Worm (Caenorhabditis elegans) whole organism, early embryonic: Measurements from ENCODE around the gene gtf-2E1.

Experiments used
- ama-1 ChIP-seq: fragments of 150-350 bp; optimal IDR thresholded peaks from 2 replicates; lab custom pipeline; 2014
- pes-1 ChIP-seq: fragments of 200-800 bp; sonication (Bioruptor generic); IDR thresholded peaks from 2 replicates; pipeline ENCODE4 v1.3.6; 2022; ENCODE audit warnings: missing genetic modification reagents, missing genetic modification characterization, missing compliant biosample characterization
- tra-4 ChIP-seq: sonication (generic microtip); optimal IDR thresholded peaks from 2 replicates; lab custom pipeline; 2017; ENCODE audit warnings: missing genetic modification characterization, missing compliant biosample characterization

- TF ChIP-seq pes-1 (GFP tag; lab: Robert Waterston, UW), result no peak
- no peak for TF ChIP-seq tra-4
- no peak for TF ChIP-seq ama-1 (lab: Kevin White, UChicago)
Measured at ce11 chrIV:17233494-17233893, 21.6 kb upstream of the gtf-2E1 start.
